Fruit fly (Drosophila melanogaster) whole organism, embryonic: ENCODE results near the gene Ilp6.

ENCODE experiments used
- ATbp ChIP-seq: fragments of 200-800 bp; sonication (Bioruptor generic); optimal IDR thresholded peaks from 2 replicates; lab custom pipeline; 2017; ENCODE audit warnings: missing biosample characterization, mild to moderate bottlenecking, missing genetic modification characterization, missing genetic modification reagents
- CG11247 ChIP-seq: fragments of 200-800 bp; sonication (Bioruptor generic); IDR thresholded peaks from 2 replicates; pipeline ENCODE4 v1.3.6; 2022; ENCODE audit warnings: missing biosample characterization, missing genetic modification characterization
- CG12071 ChIP-seq: fragments of 200-800 bp; sonication (Bioruptor generic); optimal IDR thresholded peaks from 3 replicates; lab custom pipeline; 2018; ENCODE audit warnings: missing biosample characterization, mild to moderate bottlenecking, missing genetic modification characterization
- CG12299 ChIP-seq: fragments of 200-800 bp; sonication (Bioruptor generic); optimal IDR thresholded peaks from 2 replicates; lab custom pipeline; 2018; ENCODE audit warnings: missing biosample characterization, mild to moderate bottlenecking, missing genetic modification characterization
- CG15601 ChIP-seq: fragments of 200-800 bp; sonication (Bioruptor generic); optimal IDR thresholded peaks from 3 replicates; lab custom pipeline; 2019; ENCODE audit warnings: missing biosample characterization, mild to moderate bottlenecking, missing genetic modification characterization, moderate library complexity
- CG2199 ChIP-seq: fragments of 200-800 bp; sonication (Bioruptor generic); IDR thresholded peaks from 3 replicates; pipeline ENCODE4 v1.3.6; 2022; ENCODE audit warnings: missing biosample characterization, missing genetic modification characterization
- CG2678 ChIP-seq: fragments of 200-800 bp; sonication (Bioruptor generic); optimal IDR thresholded peaks from 3 replicates; lab custom pipeline; 2019; ENCODE audit warnings: missing biosample characterization, mild to moderate bottlenecking, missing genetic modification characterization, moderate library complexity
- CG2875 ChIP-seq: fragments of 200-800 bp; sonication (Bioruptor generic); optimal IDR thresholded peaks from 2 replicates; lab custom pipeline; 2017; ENCODE audit warnings: missing biosample characterization, mild to moderate bottlenecking, missing genetic modification characterization, missing genetic modification reagents
- CG34376 ChIP-seq: fragments of 200-800 bp; sonication (Bioruptor generic); optimal IDR thresholded peaks from 2 replicates; lab custom pipeline; 2018; ENCODE audit warnings: missing biosample characterization, mild to moderate bottlenecking, missing genetic modification characterization
- CG43689 ChIP-seq: fragments of 200-800 bp; sonication (Bioruptor generic); IDR thresholded peaks from 2 replicates; pipeline ENCODE4 v1.3.6; 2022; ENCODE audit warnings: missing biosample characterization, missing genetic modification characterization
- CG7357 ChIP-seq: fragments of 200-800 bp; sonication (Bioruptor generic); IDR thresholded peaks from 3 replicates; pipeline ENCODE4 v1.3.6; 2022; ENCODE audit warnings: missing biosample characterization, missing genetic modification characterization
- CG7963 ChIP-seq: fragments of 200-800 bp; sonication (Bioruptor generic); IDR thresholded peaks from 3 replicates; pipeline ENCODE4 v1.3.6; 2022; ENCODE audit warnings: missing biosample characterization, missing genetic modification characterization; ENCODE audit not compliant: partially characterized antibody
- CrebB ChIP-seq: fragments of 200-800 bp; sonication (Bioruptor generic); optimal IDR thresholded peaks from 3 replicates; lab custom pipeline; 2018; ENCODE audit warnings: missing biosample characterization, mild to moderate bottlenecking, missing genetic modification characterization
- Doc3 ChIP-seq: fragments of 200-800 bp; sonication (Bioruptor generic); IDR thresholded peaks from 3 replicates; pipeline ENCODE4 v1.3.6; 2022; ENCODE audit warnings: missing biosample characterization, missing genetic modification characterization; ENCODE audit not compliant: partially characterized antibody
- Eip74EF ChIP-seq, 2 experiments: fragments of 200-800 bp in 1 of 2; fragments of >200 bp in 1 of 2; sonication (Bioruptor generic) in 1 of 2; optimal IDR thresholded peaks; 2 replicates each; lab custom pipeline; 2017 to 2019; ENCODE audit warnings: missing biosample characterization in 2 of 2, missing genetic modification characterization in 2 of 2, mild to moderate bottlenecking in 1 of 2, moderate library complexity in 1 of 2
- HHEX ChIP-seq: fragments of 200-800 bp; sonication (Bioruptor generic); optimal IDR thresholded peaks from 3 replicates; lab custom pipeline; 2017; ENCODE audit warnings: missing biosample characterization, mild to moderate bottlenecking, missing genetic modification characterization, missing genetic modification reagents
- HLH3B ChIP-seq: fragments of 200-800 bp; sonication (Bioruptor generic); IDR thresholded peaks from 2 replicates; pipeline ENCODE4 v1.3.6; 2022; ENCODE audit warnings: missing biosample characterization, missing genetic modification characterization
- Hmr ChIP-seq: fragments of 200-800 bp; sonication (Bioruptor generic); optimal IDR thresholded peaks from 3 replicates; lab custom pipeline; 2017; ENCODE audit warnings: mild to moderate bottlenecking, missing biosample characterization, missing genetic modification reagents, missing genetic modification characterization
- NK7.1 ChIP-seq: fragments of 200-800 bp; sonication (Bioruptor generic); optimal IDR thresholded peaks from 3 replicates; lab custom pipeline; 2016; ENCODE audit warnings: missing biosample characterization, missing genetic modification characterization
- Neu2 ChIP-seq: fragments of 200-800 bp; sonication (Bioruptor generic); optimal IDR thresholded peaks from 3 replicates; lab custom pipeline; 2016; ENCODE audit warnings: missing biosample characterization, missing genetic modification characterization, borderline replicate concordance
- NfI ChIP-seq: fragments of 200-800 bp; sonication (Bioruptor generic); optimal IDR thresholded peaks from 3 replicates; lab custom pipeline; 2018; ENCODE audit warnings: missing biosample characterization, mild to moderate bottlenecking, missing genetic modification characterization, moderate library complexity
- Ravus ChIP-seq: fragments of 200-800 bp; sonication (Bioruptor generic); IDR thresholded peaks from 2 replicates; pipeline ENCODE4 v1.3.6; 2022; ENCODE audit warnings: missing biosample characterization, missing genetic modification characterization
- Xbp1 ChIP-seq: fragments of 200-800 bp; sonication (Bioruptor generic); optimal IDR thresholded peaks from 3 replicates; lab custom pipeline; 2016; ENCODE audit warnings: missing biosample characterization, mild to moderate bottlenecking, missing genetic modification characterization
- az2 ChIP-seq: fragments of 200-800 bp; sonication (Bioruptor generic); optimal IDR thresholded peaks from 3 replicates; lab custom pipeline; 2016; ENCODE audit warnings: missing biosample characterization, missing genetic modification characterization
- chinmo ChIP-seq: fragments of 200-800 bp; sonication (Bioruptor generic); IDR thresholded peaks from 4 replicates; pipeline ENCODE4 v1.3.6; 2022; ENCODE audit warnings: missing biosample characterization, missing genetic modification characterization; ENCODE audit not compliant: partially characterized antibody
- da ChIP-seq: fragments of 200-800 bp; sonication (Bioruptor generic); optimal IDR thresholded peaks from 2 replicates; lab custom pipeline; 2016; ENCODE audit warnings: missing biosample characterization, missing genetic modification characterization
- dysf ChIP-seq: fragments of 200-800 bp; sonication (Bioruptor generic); IDR thresholded peaks from 3 replicates; pipeline ENCODE4 v1.3.6; 2022; ENCODE audit warnings: missing biosample characterization, missing genetic modification characterization
- emc ChIP-seq: fragments of 200-800 bp; sonication (Bioruptor generic); optimal IDR thresholded peaks from 2 replicates; lab custom pipeline; 2016; ENCODE audit warnings: missing biosample characterization, missing genetic modification characterization
- en ChIP-seq: fragments of 200-800 bp; sonication (Bioruptor generic); optimal IDR thresholded peaks from 2 replicates; lab custom pipeline; 2016; ENCODE audit warnings: missing biosample characterization, missing genetic modification characterization
- exex ChIP-seq: fragments of 200-800 bp; sonication (Bioruptor generic); optimal IDR thresholded peaks from 4 replicates; lab custom pipeline; 2018; ENCODE audit warnings: missing biosample characterization, mild to moderate bottlenecking, missing genetic modification characterization, moderate library complexity
- fd3F ChIP-seq: fragments of 200-800 bp; sonication (Bioruptor generic); optimal IDR thresholded peaks from 2 replicates; lab custom pipeline; 2018; ENCODE audit warnings: missing biosample characterization, mild to moderate bottlenecking, missing genetic modification characterization, moderate library complexity
- hb ChIP-seq: fragments of 200-800 bp; sonication (Bioruptor generic); IDR thresholded peaks from 3 replicates; pipeline ENCODE4 v1.3.6; 2022; ENCODE audit warnings: missing biosample characterization, missing genetic modification characterization; ENCODE audit not compliant: partially characterized antibody
- her ChIP-seq: fragments of 200-800 bp; sonication (Bioruptor generic); optimal IDR thresholded peaks from 2 replicates; lab custom pipeline; 2016; ENCODE audit warnings: missing biosample characterization, missing genetic modification characterization
- maf-S ChIP-seq: fragments of 200-800 bp; sonication (Bioruptor generic); optimal IDR thresholded peaks from 2 replicates; lab custom pipeline; 2016; ENCODE audit warnings: missing biosample characterization, missing genetic modification characterization
- mirr ChIP-seq: fragments of 200-800 bp; sonication (Bioruptor generic); optimal IDR thresholded peaks from 3 replicates; lab custom pipeline; 2018; ENCODE audit warnings: missing biosample characterization, mild to moderate bottlenecking, missing genetic modification characterization
- pan ChIP-seq, 4 experiments: fragments of >200 bp in 3 of 4; fragments of 200-800 bp in 1 of 4; sonication (Bioruptor generic) in 1 of 4; optimal IDR thresholded peaks in 3 of 4; IDR thresholded peaks in 1 of 4; 2 replicates each; pipeline versions ENCODE4 v1.3.6 to Lab custom; 2017 to 2022; ENCODE audit warnings: missing biosample characterization in 2 of 4, missing genetic modification characterization in 2 of 4, mixed read lengths in 1 of 4
- pb ChIP-seq: fragments of 200-800 bp; sonication (Bioruptor generic); optimal IDR thresholded peaks from 3 replicates; lab custom pipeline; 2016; ENCODE audit warnings: missing biosample characterization, missing genetic modification characterization
- phol ChIP-seq: fragments of 200-800 bp; sonication (Bioruptor generic); optimal IDR thresholded peaks from 3 replicates; lab custom pipeline; 2018; ENCODE audit warnings: missing biosample characterization, mild to moderate bottlenecking, missing genetic modification characterization, moderate library complexity
- repo ChIP-seq: fragments of 200-800 bp; sonication (Bioruptor generic); optimal IDR thresholded peaks from 2 replicates; lab custom pipeline; 2016; ENCODE audit warnings: missing biosample characterization, missing genetic modification characterization
- row ChIP-seq: fragments of 200-800 bp; sonication (Bioruptor generic); IDR thresholded peaks from 3 replicates; pipeline ENCODE4 v1.3.6; 2022; ENCODE audit warnings: missing biosample characterization, missing genetic modification characterization
- scrt ChIP-seq: fragments of 200-800 bp; sonication (Bioruptor generic); optimal IDR thresholded peaks from 2 replicates; lab custom pipeline; 2018; ENCODE audit warnings: missing biosample characterization, mild to moderate bottlenecking, missing genetic modification characterization, moderate library complexity
- sd ChIP-seq: fragments of 200-800 bp; sonication (Bioruptor generic); optimal IDR thresholded peaks from 3 replicates; lab custom pipeline; 2018; ENCODE audit warnings: missing biosample characterization, mild to moderate bottlenecking, missing genetic modification characterization, moderate library complexity
- shn ChIP-seq: fragments of 200-800 bp; sonication (Bioruptor generic); optimal IDR thresholded peaks from 3 replicates; lab custom pipeline; 2016; ENCODE audit warnings: missing biosample characterization, missing genetic modification characterization
- tio ChIP-seq: fragments of 200-800 bp; sonication (Bioruptor generic); optimal IDR thresholded peaks from 2 replicates; lab custom pipeline; 2017; ENCODE audit warnings: missing biosample characterization, missing genetic modification characterization, inconsistent platforms
- tna ChIP-seq: fragments of 200-800 bp; sonication (Bioruptor generic); IDR thresholded peaks from 2 replicates; pipeline ENCODE4 v1.3.6; 2022; ENCODE audit warnings: missing biosample characterization, missing genetic modification characterization; ENCODE audit not compliant: partially characterized antibody
- usp ChIP-seq: fragments of >200 bp; optimal IDR thresholded peaks from 2 replicates; lab custom pipeline; 2017; ENCODE audit warnings: missing biosample characterization, missing genetic modification characterization
- wek ChIP-seq: fragments of 200-800 bp; sonication (Bioruptor generic); optimal IDR thresholded peaks from 3 replicates; lab custom pipeline; 2018; ENCODE audit warnings: missing biosample characterization, mild to moderate bottlenecking, missing genetic modification characterization, moderate library complexity
- zf30C ChIP-seq: fragments of 200-800 bp; sonication (Bioruptor generic); optimal IDR thresholded peaks from 3 replicates; lab custom pipeline; 2018; ENCODE audit warnings: missing biosample characterization, mild to moderate bottlenecking, missing genetic modification characterization

The Ilp6 gene

DNA sequence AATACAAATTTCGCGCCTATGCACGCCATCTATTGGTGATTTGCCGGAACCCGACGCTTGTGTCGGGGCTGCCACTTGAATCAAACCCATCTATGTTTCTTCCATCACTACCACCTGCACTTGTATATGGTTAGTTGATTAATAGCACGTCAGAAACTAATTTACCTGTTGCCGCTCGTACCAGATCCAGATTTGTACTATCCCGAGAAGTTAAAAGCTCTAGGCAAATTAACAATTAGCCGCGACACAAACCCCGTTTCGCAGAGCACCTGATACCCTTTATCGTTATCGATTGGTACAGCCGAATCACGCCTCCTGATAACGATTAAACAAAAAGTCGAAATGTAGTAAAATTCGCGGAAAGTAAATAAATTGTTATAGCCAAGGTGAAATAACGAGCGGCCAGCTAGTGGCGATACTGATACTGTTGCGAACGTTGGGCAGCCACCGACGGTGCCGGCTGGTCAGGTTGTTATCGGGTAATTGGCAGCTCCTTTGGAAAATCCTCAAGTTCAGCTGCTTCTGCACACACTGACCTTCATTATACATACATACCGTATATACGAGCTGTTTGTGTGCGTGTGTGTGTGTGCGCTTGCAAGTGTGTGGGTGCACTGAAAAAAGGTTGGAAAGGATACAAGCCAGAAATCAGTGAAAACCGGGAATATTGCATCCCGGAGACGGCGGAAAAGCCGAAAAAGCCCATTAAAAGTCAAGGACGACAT, 5.7 kb upstream of the Ilp6 start (continued):
- TF ChIP-seq tio (GFP tag; lab: Kevin White, UChicago) (no peak), CG2199 (GFP tag; lab: Robert Waterston, UW) (peak; percentile 44; the same call in 1 of the 3 replicates), CG2678 (tag; lab: Kevin White, UChicago) (no peak), scrt (GFP tag; lab: Kevin White, UChicago) (peak; percentile 91), chinmo (GFP tag; lab: Robert Waterston, UW) (0 out of 4 replicates have a peak, but pooled peaks have one; percentile 72), CG11247 (GFP tag; lab: Robert Waterston, UW) (no peak), ATbp (GFP tag; lab: Kevin White, UChicago) (no peak), dysf (GFP tag; lab: Robert Waterston, UW) (no peak), Doc3 (GFP tag; lab: Robert Waterston, UW) (no peak), pan (optimal IDR thresholded peaks at IDR 0.05; lab: Kevin White, UChicago) (no peak), pan (GFP tag; optimal IDR thresholded peaks at IDR 0.05 in 1 of 2, IDR thresholded peaks at IDR 0.05 in 1 of 2) (no peak), repo (GFP tag; lab: Kevin White, UChicago) (no peak), Ravus (no peak), HHEX (GFP tag; lab: Kevin White, UChicago) (no peak), CG34376 (GFP tag; lab: Kevin White, UChicago) (peak; percentile 23), sd (tag; lab: Kevin White, UChicago) (no peak), maf-S (GFP tag; lab: Kevin White, UChicago) (no peak), NK7.1 (GFP tag; lab: Kevin White, UChicago) (no peak), en (no peak), CG2875 (GFP tag; lab: Kevin White, UChicago) (no peak), az2 (no peak), CG15601 (tag; lab: Kevin White, UChicago) (peak; percentile 19), wek (GFP tag; lab: Kevin White, UChicago) (no peak), Neu2 (GFP tag; lab: Kevin White, UChicago) (no peak), CG7963 (GFP tag; lab: Robert Waterston, UW) (peak; percentile 70), hb (GFP tag; lab: Robert Waterston, UW) (peak; percentile 77), CG12071 (no peak), exex (peak; percentile 64), CG43689 (GFP tag; lab: Robert Waterston, UW) (no peak), Hmr (GFP tag; lab: Kevin White, UChicago) (peak; percentile 68), da (no peak), her (GFP tag; lab: Kevin White, UChicago) (no peak), tna (GFP tag; lab: Robert Waterston, UW) (peak; percentile 73), CG12299 (tag; lab: Kevin White, UChicago) (no peak), phol (tag; lab: Kevin White, UChicago) (peak; percentile 38), Xbp1 (peak; percentile 12), CG7357 (no peak), CrebB (tag; lab: Kevin White, UChicago) (no peak), shn (GFP tag; lab: Kevin White, UChicago) (no peak), fd3F (GFP tag; lab: Kevin White, UChicago) (no peak), Eip74EF (GFP tag; optimal IDR thresholded peaks at IDR 0.05; lab: Kevin White, UChicago) (no peak), mirr (GFP tag; lab: Kevin White, UChicago) (peak; percentile 36), usp (no peak), pb (GFP tag; lab: Kevin White, UChicago) (peak; percentile 19), emc (GFP tag; lab: Kevin White, UChicago) (no peak), HLH3B (GFP tag; lab: Robert Waterston, UW) (no peak), NfI (no peak), row (GFP tag; lab: Robert Waterston, UW) (no peak), zf30C (no peak)
